Worm (Caenorhabditis elegans) whole organism, L2 larva: ENCODE data around the gene Y77E11A.8.

Experiments
- alr-1 ChIP-seq: fragments of 150-350 bp; optimal IDR thresholded peaks from 2 replicates; lab custom pipeline; 2014; ENCODE audit warnings: missing biosample characterization, missing genetic modification characterization
- aly-2 ChIP-seq: fragments of 150-350 bp; optimal IDR thresholded peaks from 2 replicates; lab custom pipeline; 2014; ENCODE audit warnings: missing biosample characterization, missing genetic modification characterization
- blmp-1 ChIP-seq: sonication (generic microtip); optimal IDR thresholded peaks from 2 replicates; lab custom pipeline; 2017; ENCODE audit warnings: missing genetic modification characterization, mild to moderate bottlenecking, missing compliant biosample characterization, antibody characterized with exemption, moderate library complexity; ENCODE audit not compliant: insufficient read depth
- ceh-82 ChIP-seq: fragments of 150-350 bp; optimal IDR thresholded peaks from 2 replicates; lab custom pipeline; 2014; ENCODE audit warnings: missing biosample characterization, missing genetic modification characterization
- elt-1 ChIP-seq: fragments of 150-350 bp; optimal IDR thresholded peaks from 2 replicates; lab custom pipeline; 2014; ENCODE audit warnings: missing biosample characterization, missing genetic modification characterization
- lin-39 ChIP-seq: fragments of 150-350 bp; optimal IDR thresholded peaks from 2 replicates; lab custom pipeline; 2014; ENCODE audit warnings: missing biosample characterization, missing genetic modification reagents, missing genetic modification characterization
- lsy-2 ChIP-seq, 2 experiments: fragments of 150-350 bp in 1 of 2; sonication (generic microtip) in 1 of 2; optimal IDR thresholded peaks; 2 replicates each; lab custom pipeline; 2014 to 2017; ENCODE audit warnings: missing biosample characterization in 2 of 2, missing genetic modification characterization in 2 of 2
- nhr-10 ChIP-seq: sonication (generic microtip); optimal IDR thresholded peaks from 2 replicates; lab custom pipeline; 2017; ENCODE audit warnings: missing biosample characterization, missing genetic modification characterization
- unc-55 ChIP-seq: fragments of 150-350 bp; sonication (generic microtip); optimal IDR thresholded peaks from 3 replicates; lab custom pipeline; 2014; ENCODE audit warnings: missing biosample characterization, missing genetic modification reagents, missing genetic modification characterization
- ztf-11 ChIP-seq: sonication (generic microtip); optimal IDR thresholded peaks from 2 replicates; lab custom pipeline; 2017; ENCODE audit warnings: missing biosample characterization, missing genetic modification characterization

DNA sequence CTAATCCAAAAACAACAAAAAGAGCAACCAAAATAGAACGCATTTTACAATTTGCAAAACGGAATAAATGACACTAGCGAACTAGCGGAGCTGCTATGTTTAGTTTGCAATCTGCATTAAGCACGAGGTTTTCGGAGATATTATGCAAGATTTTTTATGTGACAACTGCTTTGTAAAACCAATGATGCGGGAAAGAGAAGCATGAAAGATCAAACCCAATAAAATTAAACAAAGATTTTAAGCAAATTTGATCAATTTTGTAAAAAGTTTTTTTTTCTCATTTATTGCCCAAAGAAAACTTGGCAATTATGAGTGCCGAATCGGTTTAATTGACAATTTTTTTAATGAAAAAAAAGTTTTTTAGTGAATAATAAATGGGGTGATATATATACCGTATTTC is at the start of gene Y77E11A.8:
- TF ChIP-seq elt-1: no peak
- TF ChIP-seq ztf-11 (tag; lab: Kevin White, UChicago): no peak
- no peak for TF ChIP-seq blmp-1 (tag; lab: Kevin White, UChicago)
- no peak for TF ChIP-seq unc-55 (GFP tag; lab: Kevin White, UChicago)
- no peak for TF ChIP-seq aly-2 (tag; lab: Kevin White, UChicago)
- no peak for TF ChIP-seq lin-39 (tag; lab: Kevin White, UChicago)
- TF ChIP-seq nhr-10 (tag; lab: Kevin White, UChicago): no peak
- TF ChIP-seq lsy-2 (tag; optimal IDR thresholded peaks at IDR 0.05; lab: Kevin White, UChicago): no peak
- TF ChIP-seq ceh-82 (tag; lab: Kevin White, UChicago): no peak
- no peak for TF ChIP-seq alr-1 (tag; lab: Kevin White, UChicago)
